Fruit fly (Drosophila melanogaster): ENCODE results near the gene GatA.

- TF ChIP-seq gce (GFP tag; IDR thresholded peaks at IDR 0.05) (no peak), CG10979 (tag; optimal IDR thresholded peaks at IDR 0.05) (no peak), bigmax (GFP tag; optimal IDR thresholded peaks at IDR 0.05) (no peak), twi (tag; optimal IDR thresholded peaks at IDR 0.05) (peak; percentile 45), Xrp1 (GFP tag; IDR thresholded peaks at IDR 0.05) (no peak), TFAM (GFP tag; optimal IDR thresholded peaks at IDR 0.05) (no peak), CG3847 (GFP tag; IDR thresholded peaks at IDR 0.05) (no peak), crp (GFP tag; optimal IDR thresholded peaks at IDR 0.05) (no peak), CG15073 (GFP tag; optimal IDR thresholded peaks at IDR 0.05) (no peak)
Measured at dm6 chr3R:19071951-19072350, 43.3 kb upstream of the GatA start.
